Worm (Caenorhabditis elegans): Measurements from ENCODE around the gene Y25C1A.13.
A peak's percentile ranks its signal among the peaks of the same experiment; 100 is the strongest.

The Y25C1A.13 gene

ce11 chrII:3076915-3077314 is 34.1 kb downstream of the Y25C1A.13 start, which contains the start of gene Y25C1A.8 (continued):
- TF ChIP-seq hsf-1 (GFP tag; IDR thresholded peaks at IDR 0.05) (no peak), ccch-3 (GFP tag; optimal IDR thresholded peaks at IDR 0.05) (no peak), B0336.3 (GFP tag; IDR thresholded peaks at IDR 0.05) (peak; percentile 96), C17E4.6 (GFP tag; IDR thresholded peaks at IDR 0.05) (no peak; the same call in 1 of the 2 replicates), atf-7 (tag; optimal IDR thresholded peaks at IDR 0.05) (peak; percentile 97), bed-1 (GFP tag; IDR thresholded peaks at IDR 0.05) (no peak), lin-35 (GFP tag; optimal IDR thresholded peaks at IDR 0.05) (peak; percentile 3 to 90 (median 71)), ceh-91 (GFP tag; IDR thresholded peaks at IDR 0.05) (peak; percentile 63; the same call in 1 of the 2 replicates), lsy-27 (tag; optimal IDR thresholded peaks at IDR 0.05; ENCODE audit: borderline replicate concordance, insufficient read depth) (no peak), F57A8.1 (GFP tag; optimal IDR thresholded peaks at IDR 0.05) (no peak), ceh-27 (GFP tag; optimal IDR thresholded peaks at IDR 0.05) (no peak), ceh-40 (GFP tag; IDR thresholded peaks at IDR 0.05) (no peak), hmg-1.2 (GFP tag; IDR thresholded peaks at IDR 0.05) (peak; percentile 75), F39B2.1 (GFP tag; IDR thresholded peaks at IDR 0.05) (no peak), ztf-22 (GFP tag; optimal IDR thresholded peaks at IDR 0.05) (no peak), ztf-28 (GFP tag; IDR thresholded peaks at IDR 0.05) (peak; percentile 56; the same call in 1 of the 2 replicates), ceh-58 (GFP tag; IDR thresholded peaks at IDR 0.05) (no peak), K11D2.4 (GFP tag; IDR thresholded peaks at IDR 0.05) (no peak; the same call in 1 of the 2 replicates), die-1 (tag; optimal IDR thresholded peaks at IDR 0.05) (no peak), ama-1 (optimal IDR thresholded peaks at IDR 0.05) (no peak), ama-1 (GFP tag; optimal IDR thresholded peaks at IDR 0.05) (peak in 1 of 2 experiments; percentile 16), aptf-3 (GFP tag; IDR thresholded peaks at IDR 0.05) (no peak), snpc-1.1 (tag; optimal IDR thresholded peaks at IDR 0.05; ENCODE audit: insufficient read depth) (no peak), him-1 (tag; optimal IDR thresholded peaks at IDR 0.05) (peak; percentile 30), hlh-26 (GFP tag; conservative IDR thresholded peaks at IDR 0.05) (no peak), B0261.1 (tag; optimal IDR thresholded peaks at IDR 0.05) (peak; percentile 36), nhr-120 (GFP tag; IDR thresholded peaks at IDR 0.05) (no peak), efl-1 (GFP tag; optimal IDR thresholded peaks at IDR 0.05) (peak; percentile 51), sdz-38 (tag; optimal IDR thresholded peaks at IDR 0.05) (no peak), madf-3 (GFP tag; IDR thresholded peaks at IDR 0.05) (no peak), F33H1.4 (GFP tag; IDR thresholded peaks at IDR 0.05) (peak; percentile 100), fkh-3 (tag; optimal IDR thresholded peaks at IDR 0.05) (no peak), mxl-1 (tag; optimal IDR thresholded peaks at IDR 0.05) (peak; percentile 15), ceh-79 (tag; optimal IDR thresholded peaks at IDR 0.05) (peak; percentile 9), nhr-27 (tag; optimal IDR thresholded peaks at IDR 0.05) (no peak), chd-7 (tag; optimal IDR thresholded peaks at IDR 0.05) (no peak), nhr-90 (tag; optimal IDR thresholded peaks at IDR 0.05) (no peak), F22D6.2 (tag; optimal IDR thresholded peaks at IDR 0.05) (peak; percentile 70), C06A6.2 (GFP tag; conservative IDR thresholded peaks at IDR 0.05) (peak; percentile 60; the same call in 1 of the 2 replicates), hmg-20 (GFP tag; IDR thresholded peaks at IDR 0.05) (no peak), rpc-1 (optimal IDR thresholded peaks at IDR 0.05) (peak; percentile 24), rpc-1 (tag; optimal IDR thresholded peaks at IDR 0.05) (no peak), egrh-3 (GFP tag; IDR thresholded peaks at IDR 0.05) (no peak), gei-17 (GFP tag; optimal IDR thresholded peaks at IDR 0.05) (peak; percentile 74), nhr-80 (tag; optimal IDR thresholded peaks at IDR 0.05) (peak; percentile 41), attf-5 (GFP tag; optimal IDR thresholded peaks at IDR 0.05) (peak; percentile 83), mel-28 (tag; optimal IDR thresholded peaks at IDR 0.05; ENCODE audit: borderline replicate concordance) (peak; percentile 58), F57C9.4 (tag; optimal IDR thresholded peaks at IDR 0.05) (peak; percentile 67), zim-3 (tag; optimal IDR thresholded peaks at IDR 0.05) (peak; percentile 53), pha-4 (tag; optimal IDR thresholded peaks at IDR 0.05) (peak; percentile 24), aptf-2 (GFP tag; conservative IDR thresholded peaks at IDR 0.05) (no peak)

Measured in whole organism, young adult.